Worm (Caenorhabditis elegans) whole organism, L3 larva: Measurements from ENCODE around the gene nhr-291.
"Not testable (repeated sequence)": the region's sequence is repeated elsewhere in the genome, so short reads cannot be mapped to it uniquely, and the experiment has no call there.

Experiments used
- ZK546.5 ChIP-seq: sonication (generic microtip); optimal IDR thresholded peaks from 2 replicates; lab custom pipeline; 2017; ENCODE audit warnings: missing biosample characterization, missing genetic modification characterization
- aly-2 ChIP-seq: fragments of 150-350 bp; optimal IDR thresholded peaks from 2 replicates; lab custom pipeline; 2014; ENCODE audit warnings: missing biosample characterization, missing genetic modification characterization
- ama-1 ChIP-seq: fragments of 150-350 bp; optimal IDR thresholded peaks from 2 replicates; lab custom pipeline; 2018
- ceh-28 ChIP-seq: fragments of 150-350 bp; optimal IDR thresholded peaks from 2 replicates; lab custom pipeline; 2014; ENCODE audit warnings: missing biosample characterization, missing genetic modification reagents, missing genetic modification characterization
- ceh-9 ChIP-seq: sonication (generic microtip); optimal IDR thresholded peaks from 2 replicates; lab custom pipeline; 2018; ENCODE audit warnings: missing biosample characterization, missing genetic modification characterization
- daf-12 ChIP-seq: fragments of 150-350 bp; optimal IDR thresholded peaks from 2 replicates; lab custom pipeline; 2014; ENCODE audit warnings: missing biosample characterization, missing genetic modification reagents, missing genetic modification characterization
- egl-27 ChIP-seq: sonication (generic microtip); optimal IDR thresholded peaks from 4 replicates; lab custom pipeline; 2017; ENCODE audit warnings: missing biosample characterization, missing genetic modification reagents, missing genetic modification characterization
- egl-5 ChIP-seq: fragments of 150-350 bp; optimal IDR thresholded peaks from 2 replicates; lab custom pipeline; 2017; ENCODE audit warnings: missing biosample characterization, missing genetic modification reagents, missing genetic modification characterization, inconsistent platforms
- elt-2 ChIP-seq: sonication (generic microtip); optimal IDR thresholded peaks from 2 replicates; lab custom pipeline; 2016; ENCODE audit warnings: missing genetic modification reagents, mild to moderate bottlenecking, missing genetic modification characterization, missing compliant biosample characterization
- fkh-10 ChIP-seq: sonication (generic microtip); optimal IDR thresholded peaks from 2 replicates; lab custom pipeline; 2017; ENCODE audit warnings: missing biosample characterization, missing genetic modification reagents, missing genetic modification characterization
- fkh-2 ChIP-seq: fragments of 150-350 bp; optimal IDR thresholded peaks from 2 replicates; lab custom pipeline; 2014; ENCODE audit warnings: missing biosample characterization, missing genetic modification reagents, missing genetic modification characterization
- fos-1 ChIP-seq: fragments of 150-350 bp; optimal IDR thresholded peaks from 2 replicates; lab custom pipeline; 2014; ENCODE audit warnings: missing biosample characterization, missing genetic modification characterization
- hmg-11 ChIP-seq: sonication (generic microtip); optimal IDR thresholded peaks from 2 replicates; lab custom pipeline; 2016; ENCODE audit warnings: missing genetic modification characterization, missing compliant biosample characterization
- jun-1 ChIP-seq: fragments of 150-350 bp; optimal IDR thresholded peaks from 2 replicates; lab custom pipeline; 2014; ENCODE audit warnings: missing biosample characterization, missing genetic modification reagents, missing genetic modification characterization
- lin-39 ChIP-seq: fragments of 150-350 bp; optimal IDR thresholded peaks from 2 replicates; lab custom pipeline; 2018; ENCODE audit warnings: missing biosample characterization, missing genetic modification reagents, missing genetic modification characterization
- lsy-12 ChIP-seq: sonication (generic microtip); optimal IDR thresholded peaks from 2 replicates; lab custom pipeline; 2016; ENCODE audit warnings: mild to moderate bottlenecking, missing genetic modification characterization, missing compliant biosample characterization
- mdl-1 ChIP-seq: fragments of 150-350 bp; optimal IDR thresholded peaks from 2 replicates; lab custom pipeline; 2014; ENCODE audit warnings: missing biosample characterization, missing genetic modification characterization
- mml-1 ChIP-seq: fragments of 150-350 bp; sonication (generic microtip); optimal IDR thresholded peaks from 3 replicates; lab custom pipeline; 2014; ENCODE audit warnings: missing biosample characterization, missing genetic modification characterization
- nfya-1 ChIP-seq: sonication (generic microtip); optimal IDR thresholded peaks from 2 replicates; lab custom pipeline; 2017; ENCODE audit warnings: missing genetic modification characterization, mild to moderate bottlenecking, missing compliant biosample characterization, antibody characterized with exemption, moderate library complexity; ENCODE audit not compliant: insufficient read depth
- nhr-11 ChIP-seq: fragments of 150-350 bp; optimal IDR thresholded peaks from 2 replicates; lab custom pipeline; 2014; ENCODE audit warnings: missing biosample characterization, missing genetic modification characterization
- nhr-12 ChIP-seq: fragments of 150-350 bp; optimal IDR thresholded peaks from 2 replicates; lab custom pipeline; 2014; ENCODE audit warnings: missing biosample characterization, missing genetic modification characterization
- nhr-237 ChIP-seq: fragments of 150-350 bp; optimal IDR thresholded peaks from 2 replicates; lab custom pipeline; 2014; ENCODE audit warnings: missing biosample characterization, missing genetic modification characterization
- nhr-25 ChIP-seq: sonication (generic microtip); optimal IDR thresholded peaks from 2 replicates; lab custom pipeline; 2017; ENCODE audit warnings: missing biosample characterization, missing genetic modification characterization
- nhr-28 ChIP-seq: fragments of 150-350 bp; optimal IDR thresholded peaks from 2 replicates; lab custom pipeline; 2014; ENCODE audit warnings: missing biosample characterization, missing genetic modification characterization
- nhr-43 ChIP-seq: sonication (generic microtip); optimal IDR thresholded peaks from 2 replicates; lab custom pipeline; 2016; ENCODE audit warnings: mild to moderate bottlenecking, missing genetic modification characterization, missing compliant biosample characterization; ENCODE audit not compliant: poor library complexity, severe bottlenecking
- nhr-67 ChIP-seq: fragments of 150-350 bp; optimal IDR thresholded peaks from 2 replicates; lab custom pipeline; 2014; ENCODE audit warnings: missing biosample characterization, missing genetic modification characterization
- nhr-76 ChIP-seq: fragments of 150-350 bp; sonication (generic microtip); optimal IDR thresholded peaks from 5 replicates; lab custom pipeline; 2014; ENCODE audit warnings: missing biosample characterization, missing genetic modification characterization
- nhr-77 ChIP-seq: fragments of 150-350 bp; optimal IDR thresholded peaks from 2 replicates; lab custom pipeline; 2014; ENCODE audit warnings: missing biosample characterization, missing genetic modification characterization
- pha-4 ChIP-seq: fragments of 150-350 bp; optimal IDR thresholded peaks from 2 replicates; lab custom pipeline; 2014; ENCODE audit warnings: missing biosample characterization, missing genetic modification reagents, missing genetic modification characterization
- pqm-1 ChIP-seq: fragments of 150-350 bp; optimal IDR thresholded peaks from 2 replicates; lab custom pipeline; 2017; ENCODE audit warnings: missing biosample characterization, missing genetic modification characterization, inconsistent platforms
- skn-1 ChIP-seq: fragments of 150-350 bp; optimal IDR thresholded peaks from 2 replicates; lab custom pipeline; 2014; ENCODE audit warnings: missing biosample characterization, missing genetic modification characterization
- snpc-4 ChIP-seq: fragments of 150-350 bp; optimal IDR thresholded peaks from 2 replicates; lab custom pipeline; 2014; ENCODE audit warnings: missing biosample characterization, missing genetic modification characterization
- unc-39 ChIP-seq: sonication (generic microtip); optimal IDR thresholded peaks from 4 replicates; lab custom pipeline; 2017; ENCODE audit warnings: missing biosample characterization, missing genetic modification characterization
- unc-62 ChIP-seq: fragments of 150-350 bp; sonication (generic microtip); optimal IDR thresholded peaks from 4 replicates; lab custom pipeline; 2014; ENCODE audit warnings: missing biosample characterization, missing genetic modification reagents, missing genetic modification characterization
- ztf-11 ChIP-seq: fragments of 150-350 bp; optimal IDR thresholded peaks from 2 replicates; lab custom pipeline; 2014; ENCODE audit warnings: missing biosample characterization, missing genetic modification characterization

nhr-291 gene

ce11 chrV:15350615-15351014, 31.9 kb downstream of the nhr-291 start, which contains the start of gene clec-231:
clec-231 (minus strand) TSS chrV:15350715.
- TF ChIP-seq daf-12 (tag; lab: Kevin White, UChicago) = no peak
- TF ChIP-seq elt-2 = no peak
- no peak for TF ChIP-seq nhr-25 (tag; lab: Kevin White, UChicago)
- no peak for TF ChIP-seq skn-1
- TF ChIP-seq ZK546.5 (tag; lab: Kevin White, UChicago) = no peak
- no peak for TF ChIP-seq nhr-76 (tag; lab: Kevin White, UChicago)
- no peak for TF ChIP-seq lin-39 (tag; lab: Kevin White, UChicago)
- TF ChIP-seq unc-62 (GFP tag; lab: Kevin White, UChicago) = no peak
- no peak for TF ChIP-seq fos-1 (tag; lab: Kevin White, UChicago)
- TF ChIP-seq, all 47 proteins: peak for 0

ce11 chrV:15352376-15352775, 33.6 kb downstream of the nhr-291 start, which contains the start of gene srx-58:
srx-58 (plus strand) TSS chrV:15352676.
- TF ChIP-seq ZK546.5 (tag; lab: Kevin White, UChicago) (no peak), unc-62 (GFP tag; lab: Kevin White, UChicago) (no peak), ceh-9 (tag; lab: Kevin White, UChicago) (no peak), nhr-77 (tag; lab: Kevin White, UChicago) (no peak), nhr-11 (tag; lab: Kevin White, UChicago) (no peak), elt-2 (no peak), pqm-1 (tag; lab: Kevin White, UChicago) (no peak)

- no peak for TF ChIP-seq nhr-11 (tag; lab: Kevin White, UChicago)
- TF ChIP-seq nfya-1 = no peak
- TF ChIP-seq fkh-2 (tag; lab: Kevin White, UChicago) = no peak
- TF ChIP-seq daf-12 (tag; lab: Kevin White, UChicago) = no peak
- no peak for TF ChIP-seq ama-1
- TF ChIP-seq nhr-237 = no peak
- TF ChIP-seq mdl-1 (tag; lab: Kevin White, UChicago) = no peak
- TF ChIP-seq jun-1 = peak; percentile 57
- no peak for TF ChIP-seq snpc-4 (tag; lab: Kevin White, UChicago)
- TF ChIP-seq nhr-28 (tag; lab: Kevin White, UChicago) = no peak
- no peak for TF ChIP-seq nhr-12 (tag; lab: Kevin White, UChicago)
- TF ChIP-seq mml-1 (tag; lab: Kevin White, UChicago) = no peak
- TF ChIP-seq ceh-28 = no peak
- TF ChIP-seq ztf-11 (tag; lab: Kevin White, UChicago) = no peak
- no peak for TF ChIP-seq fkh-10
- no peak for TF ChIP-seq nhr-43 (tag; lab: Kevin White, UChicago)
- TF ChIP-seq aly-2 (tag; lab: Kevin White, UChicago) = no peak
- TF ChIP-seq unc-39 (tag; lab: Kevin White, UChicago) = no peak
- TF ChIP-seq egl-27 (tag; lab: Kevin White, UChicago) = peak; percentile 60
- no peak for TF ChIP-seq ceh-9 (tag; lab: Kevin White, UChicago)
- no peak for TF ChIP-seq skn-1
- TF ChIP-seq unc-62 (GFP tag; lab: Kevin White, UChicago) = no peak
- TF ChIP-seq elt-2 = peak; percentile 99
- no peak for TF ChIP-seq lsy-12 (tag; lab: Kevin White, UChicago)
- no peak for TF ChIP-seq egl-5 (tag; lab: Kevin White, UChicago)
- no peak for TF ChIP-seq nhr-77 (tag; lab: Kevin White, UChicago)
- no peak for TF ChIP-seq nhr-67 (tag; lab: Kevin White, UChicago)
- TF ChIP-seq nhr-25 (tag; lab: Kevin White, UChicago) = no peak
- peak; percentile 99 for TF ChIP-seq pqm-1 (tag; lab: Kevin White, UChicago)
- TF ChIP-seq hmg-11 (tag; lab: Kevin White, UChicago) = no peak
- no peak for TF ChIP-seq pha-4 (tag; lab: Kevin White, UChicago)
- TF ChIP-seq fos-1 (tag; lab: Kevin White, UChicago) = no peak
These were observed 35.9 kb downstream of the nhr-291 start, which contains the start of gene C29F3.7 for ce11 chrV:15354648-15355047. C29F3.7 (plus strand) TSS chrV:15354901.

ce11 chrV:15361412-15361811, 42.7 kb downstream of the nhr-291 start, which contains the start of gene ech-1.1:
ech-1.1 (minus strand) TSS chrV:15361512.
- TF ChIP-seq pha-4 (tag; lab: Kevin White, UChicago); nhr-77 (tag; lab: Kevin White, UChicago); unc-62 (GFP tag; lab: Kevin White, UChicago): not testable (repeated sequence)
